Worm (Caenorhabditis elegans) whole organism, late embryonic: ENCODE measurements around the gene Y46G5A.22.

Experiments used
- C38D4.7 ChIP-seq: fragments of 200-800 bp; sonication (Bioruptor generic); optimal IDR thresholded peaks from 2 replicates; lab custom pipeline; 2018; ENCODE audit warnings: mild to moderate bottlenecking, missing genetic modification characterization, moderate library complexity, missing compliant biosample characterization
- ceh-14 ChIP-seq: sonication (generic microtip); optimal IDR thresholded peaks from 2 replicates; lab custom pipeline; 2016; ENCODE audit warnings: missing genotype, missing genetic modification characterization, missing compliant biosample characterization
- ceh-6 ChIP-seq: fragments of 200-800 bp; sonication (Bioruptor generic); optimal IDR thresholded peaks from 2 replicates; lab custom pipeline; 2018; ENCODE audit warnings: mild to moderate bottlenecking, missing genetic modification characterization, missing compliant biosample characterization
- ets-4 ChIP-seq: sonication (generic microtip); optimal IDR thresholded peaks from 2 replicates; lab custom pipeline; 2016; ENCODE audit warnings: missing genetic modification characterization, missing compliant biosample characterization
- fax-1 ChIP-seq: sonication (generic microtip); optimal IDR thresholded peaks from 2 replicates; lab custom pipeline; 2016; ENCODE audit warnings: missing genotype, missing genetic modification characterization, missing compliant biosample characterization
- fkh-10 ChIP-seq: fragments of 150-350 bp; optimal IDR thresholded peaks from 2 replicates; lab custom pipeline; 2014; ENCODE audit warnings: missing biosample characterization, missing genetic modification reagents, missing genetic modification characterization
- nfya-1 ChIP-seq: sonication (generic microtip); optimal IDR thresholded peaks from 2 replicates; lab custom pipeline; 2017; ENCODE audit warnings: missing genetic modification characterization, mild to moderate bottlenecking, missing compliant biosample characterization, antibody characterized with exemption, moderate library complexity
- nhr-11 ChIP-seq: fragments of 150-350 bp; optimal IDR thresholded peaks from 2 replicates; lab custom pipeline; 2014; ENCODE audit warnings: missing biosample characterization, missing genetic modification characterization
- pha-2 ChIP-seq: sonication (generic microtip); optimal IDR thresholded peaks from 2 replicates; lab custom pipeline; 2017; ENCODE audit warnings: mild to moderate bottlenecking, missing genetic modification characterization, missing compliant biosample characterization
- unc-55 ChIP-seq: sonication (generic microtip); optimal IDR thresholded peaks from 2 replicates; lab custom pipeline; 2017; ENCODE audit warnings: missing biosample characterization, missing genetic modification reagents, missing genetic modification characterization

- no peak for TF ChIP-seq fkh-10 (GFP tag; lab: Kevin White, UChicago)
- no peak for TF ChIP-seq pha-2 (tag; lab: Kevin White, UChicago)
- TF ChIP-seq ceh-6 (GFP tag; lab: Kevin White, UChicago): no peak
- no peak for TF ChIP-seq nfya-1
- no peak for TF ChIP-seq ets-4
- no peak for TF ChIP-seq C38D4.7 (GFP tag; lab: Kevin White, UChicago)
- TF ChIP-seq fax-1: no peak
- no peak for TF ChIP-seq nhr-11 (tag; lab: Kevin White, UChicago)
- TF ChIP-seq unc-55 (GFP tag; lab: Kevin White, UChicago): no peak
- TF ChIP-seq ceh-14 (tag; lab: Kevin White, UChicago): no peak
These were observed 5.1 kb downstream of the Y46G5A.22 start for ce11 chrII:12813253-12813652.
